Fruit fly (Drosophila melanogaster) whole organism, embryonic: ENCODE measurements around the gene tra.

Source experiments
- Atf3 ChIP-seq: fragments of 200-800 bp; sonication (Bioruptor generic); optimal IDR thresholded peaks from 3 replicates; lab custom pipeline; 2016; ENCODE audit warnings: missing biosample characterization, missing genetic modification characterization
- CG10543 ChIP-seq: fragments of 200-800 bp; sonication (Bioruptor generic); optimal IDR thresholded peaks from 3 replicates; lab custom pipeline; 2017; ENCODE audit warnings: missing biosample characterization, mild to moderate bottlenecking, missing genetic modification characterization, moderate library complexity
- CG11723 ChIP-seq: fragments of 200-800 bp; sonication (Bioruptor generic); optimal IDR thresholded peaks from 2 replicates; lab custom pipeline; 2017; ENCODE audit warnings: missing biosample characterization, mild to moderate bottlenecking, missing genetic modification characterization
- CG13287 ChIP-seq: fragments of 200-800 bp; sonication (Bioruptor generic); IDR thresholded peaks from 2 replicates; pipeline ENCODE4 v1.3.6; 2022; ENCODE audit warnings: missing biosample characterization, missing genetic modification characterization; ENCODE audit not compliant: partially characterized antibody
- CG13894 ChIP-seq: fragments of 200-800 bp; sonication (Bioruptor generic); optimal IDR thresholded peaks from 3 replicates; lab custom pipeline; 2018; ENCODE audit warnings: missing biosample characterization, mild to moderate bottlenecking, missing genetic modification characterization, moderate library complexity
- CG17612 ChIP-seq: fragments of 200-800 bp; sonication (Bioruptor generic); IDR thresholded peaks from 2 replicates; pipeline ENCODE4 v1.3.6; 2022; ENCODE audit warnings: missing biosample characterization, missing genetic modification characterization
- CG2129 ChIP-seq: fragments of 200-800 bp; sonication (Bioruptor generic); IDR thresholded peaks from 2 replicates; pipeline ENCODE4 v1.3.6; 2022; ENCODE audit warnings: missing biosample characterization, missing genetic modification characterization; ENCODE audit not compliant: partially characterized antibody
- CG3163 ChIP-seq: fragments of 200-800 bp; sonication (Bioruptor generic); optimal IDR thresholded peaks from 3 replicates; lab custom pipeline; 2016; ENCODE audit warnings: missing biosample characterization, missing genetic modification characterization
- CG34224 ChIP-seq: fragments of 200-800 bp; sonication (Bioruptor generic); IDR thresholded peaks from 3 replicates; pipeline ENCODE4 v1.3.6; 2022; ENCODE audit warnings: missing biosample characterization, missing genetic modification characterization; ENCODE audit not compliant: partially characterized antibody
- CG4360 ChIP-seq: fragments of 200-800 bp; sonication (Bioruptor generic); IDR thresholded peaks from 2 replicates; pipeline ENCODE4 v1.3.6; 2022; ENCODE audit warnings: missing biosample characterization, missing genetic modification characterization
- CG5953 ChIP-seq: fragments of 200-800 bp; sonication (Bioruptor generic); IDR thresholded peaks from 2 replicates; pipeline ENCODE4 v1.3.6; 2022; ENCODE audit warnings: missing biosample characterization, missing genetic modification characterization
- CG6683 ChIP-seq: fragments of 200-800 bp; sonication (Bioruptor generic); optimal IDR thresholded peaks from 2 replicates; lab custom pipeline; 2017; ENCODE audit warnings: missing biosample characterization, mild to moderate bottlenecking, missing genetic modification characterization, missing genetic modification reagents
- CG6791 ChIP-seq: fragments of 200-800 bp; sonication (Bioruptor generic); IDR thresholded peaks from 3 replicates; pipeline ENCODE4 v1.3.6; 2022; ENCODE audit warnings: missing biosample characterization, missing genetic modification characterization; ENCODE audit not compliant: partially characterized antibody
- CG7786 ChIP-seq: fragments of 200-800 bp; sonication (Bioruptor generic); optimal IDR thresholded peaks from 2 replicates; lab custom pipeline; 2016; ENCODE audit warnings: missing biosample characterization, missing genetic modification characterization
- CG9437 ChIP-seq: fragments of 200-800 bp; sonication (Bioruptor generic); optimal IDR thresholded peaks from 2 replicates; lab custom pipeline; 2018; ENCODE audit warnings: missing biosample characterization, mild to moderate bottlenecking, missing genetic modification characterization
- CHES-1-like ChIP-seq: fragments of 200-800 bp; sonication (Bioruptor generic); optimal IDR thresholded peaks from 2 replicates; lab custom pipeline; 2016; ENCODE audit warnings: missing biosample characterization, missing genetic modification characterization
- Dad ChIP-seq: fragments of 200-800 bp; sonication (Bioruptor generic); optimal IDR thresholded peaks from 3 replicates; lab custom pipeline; 2016; ENCODE audit warnings: missing biosample characterization, missing genetic modification characterization
- Ets97D ChIP-seq: fragments of 200-800 bp; sonication (Bioruptor generic); optimal IDR thresholded peaks from 3 replicates; lab custom pipeline; 2016; ENCODE audit warnings: missing biosample characterization, missing genetic modification characterization
- H15 ChIP-seq: fragments of 200-800 bp; sonication (Bioruptor generic); IDR thresholded peaks from 3 replicates; pipeline ENCODE4 v1.3.6; 2022; ENCODE audit warnings: missing biosample characterization, missing genetic modification characterization
- Hmx ChIP-seq: fragments of 200-800 bp; sonication (Bioruptor generic); optimal IDR thresholded peaks from 2 replicates; lab custom pipeline; 2016; ENCODE audit warnings: missing biosample characterization, missing genetic modification characterization
- Lpt ChIP-seq: fragments of >200 bp; optimal IDR thresholded peaks from 2 replicates; lab custom pipeline; 2018; ENCODE audit warnings: missing biosample characterization, missing genetic modification characterization
- MESR4 ChIP-seq: fragments of 200-800 bp; sonication (Bioruptor generic); optimal IDR thresholded peaks from 2 replicates; lab custom pipeline; 2018; ENCODE audit warnings: missing biosample characterization, mild to moderate bottlenecking, missing genetic modification characterization, moderate library complexity
- NC2α ChIP-seq: fragments of 200-800 bp; sonication (Bioruptor generic); optimal IDR thresholded peaks from 2 replicates; lab custom pipeline; 2016; ENCODE audit warnings: missing biosample characterization, missing genetic modification characterization
- Opbp ChIP-seq: fragments of 200-800 bp; sonication (Bioruptor generic); IDR thresholded peaks from 3 replicates; pipeline ENCODE4 v1.3.6; 2022; ENCODE audit warnings: missing biosample characterization, missing genetic modification characterization; ENCODE audit not compliant: partially characterized antibody
- Optix ChIP-seq: fragments of 200-800 bp; sonication (Bioruptor generic); IDR thresholded peaks from 3 replicates; pipeline ENCODE4 v1.3.6; 2022; ENCODE audit warnings: missing biosample characterization, missing genetic modification characterization
- Scr ChIP-seq: fragments of 200-800 bp; sonication (Bioruptor generic); IDR thresholded peaks from 2 replicates; pipeline ENCODE4 v1.3.6; 2022; ENCODE audit warnings: missing biosample characterization, missing genetic modification characterization; ENCODE audit not compliant: partially characterized antibody
- Xrp1 ChIP-seq: fragments of 200-800 bp; sonication (Bioruptor generic); IDR thresholded peaks from 2 replicates; pipeline ENCODE4 v1.3.6; 2022; ENCODE audit warnings: missing biosample characterization, missing genetic modification characterization
- ase ChIP-seq: fragments of 200-800 bp; sonication (Bioruptor generic); IDR thresholded peaks from 3 replicates; pipeline ENCODE4 v1.3.6; 2022; ENCODE audit warnings: missing biosample characterization, missing genetic modification characterization
- danr ChIP-seq: fragments of 200-800 bp; sonication (Bioruptor generic); IDR thresholded peaks from 2 replicates; pipeline ENCODE4 v1.3.6; 2022; ENCODE audit warnings: missing biosample characterization, missing genetic modification characterization
- dm ChIP-seq: fragments of 200-800 bp; sonication (Bioruptor generic); optimal IDR thresholded peaks from 3 replicates; lab custom pipeline; 2016; ENCODE audit warnings: missing biosample characterization, missing genetic modification characterization
- ems ChIP-seq: fragments of 200-800 bp; sonication (Bioruptor generic); optimal IDR thresholded peaks from 3 replicates; lab custom pipeline; 2016; ENCODE audit warnings: missing biosample characterization, missing genetic modification characterization
- ewg ChIP-seq: fragments of 200-800 bp; sonication (Bioruptor generic); optimal IDR thresholded peaks from 3 replicates; lab custom pipeline; 2017; ENCODE audit warnings: mild to moderate bottlenecking, missing biosample characterization, missing genetic modification reagents, missing genetic modification characterization
- gcm ChIP-seq: fragments of 200-800 bp; sonication (Bioruptor generic); optimal IDR thresholded peaks from 2 replicates; lab custom pipeline; 2019; ENCODE audit warnings: missing biosample characterization, mild to moderate bottlenecking, missing genetic modification characterization, moderate library complexity
- grau ChIP-seq: fragments of 200-800 bp; optimal IDR thresholded peaks from 3 replicates; lab custom pipeline; 2019; ENCODE audit warnings: missing biosample characterization, mild to moderate bottlenecking, missing genetic modification characterization, moderate library complexity
- hb ChIP-seq: fragments of 200-800 bp; sonication (Bioruptor generic); IDR thresholded peaks from 3 replicates; pipeline ENCODE4 v1.3.6; 2022; ENCODE audit warnings: missing biosample characterization, missing genetic modification characterization; ENCODE audit not compliant: partially characterized antibody
- jing ChIP-seq: fragments of 200-800 bp; sonication (Bioruptor generic); optimal IDR thresholded peaks from 2 replicates; lab custom pipeline; 2018; ENCODE audit warnings: missing biosample characterization, mild to moderate bottlenecking, missing genetic modification characterization
- kah ChIP-seq: fragments of 200-800 bp; sonication (Bioruptor generic); optimal IDR thresholded peaks from 2 replicates; lab custom pipeline; 2018; ENCODE audit warnings: missing biosample characterization, mild to moderate bottlenecking, missing genetic modification characterization
- klu ChIP-seq: fragments of 200-800 bp; sonication (Bioruptor generic); IDR thresholded peaks from 2 replicates; pipeline ENCODE4 v1.3.6; 2022; ENCODE audit warnings: missing biosample characterization, missing genetic modification characterization
- luna ChIP-seq: fragments of 200-800 bp; sonication (Bioruptor generic); optimal IDR thresholded peaks from 2 replicates; lab custom pipeline; 2016; ENCODE audit warnings: missing biosample characterization, missing genetic modification characterization
- mam ChIP-seq: fragments of 200-800 bp; sonication (Bioruptor generic); optimal IDR thresholded peaks from 3 replicates; lab custom pipeline; 2016; ENCODE audit warnings: missing biosample characterization, missing genetic modification characterization
- nmo ChIP-seq: fragments of 200-800 bp; sonication (Bioruptor generic); optimal IDR thresholded peaks from 2 replicates; lab custom pipeline; 2018; ENCODE audit warnings: missing biosample characterization, mild to moderate bottlenecking, missing genetic modification characterization, moderate library complexity
- onecut ChIP-seq: fragments of 200-800 bp; sonication (Bioruptor generic); IDR thresholded peaks from 2 replicates; pipeline ENCODE4 v1.3.6; 2022; ENCODE audit warnings: missing biosample characterization, missing genetic modification characterization
- pum ChIP-seq: fragments of 200-800 bp; sonication (Bioruptor generic); optimal IDR thresholded peaks from 2 replicates; lab custom pipeline; 2016; ENCODE audit warnings: missing biosample characterization, missing genetic modification characterization
- pzg ChIP-seq: fragments of 200-800 bp; sonication (Bioruptor generic); optimal IDR thresholded peaks from 3 replicates; lab custom pipeline; 2018; ENCODE audit warnings: missing biosample characterization, mild to moderate bottlenecking, missing genetic modification characterization, moderate library complexity
- ro ChIP-seq: fragments of 200-800 bp; sonication (Bioruptor generic); IDR thresholded peaks from 2 replicates; pipeline ENCODE4 v1.3.6; 2022; ENCODE audit warnings: missing biosample characterization, missing genetic modification characterization
- row ChIP-seq: fragments of 200-800 bp; sonication (Bioruptor generic); IDR thresholded peaks from 3 replicates; pipeline ENCODE4 v1.3.6; 2022; ENCODE audit warnings: missing biosample characterization, missing genetic modification characterization
- sim ChIP-seq: fragments of 200-800 bp; sonication (Bioruptor generic); IDR thresholded peaks from 2 replicates; pipeline ENCODE4 v1.3.6; 2022; ENCODE audit warnings: missing biosample characterization, missing genetic modification characterization
- twi ChIP-seq: fragments of 200-800 bp; optimal IDR thresholded peaks from 2 replicates; lab custom pipeline; 2019; ENCODE audit warnings: missing biosample characterization, mild to moderate bottlenecking, missing genetic modification characterization, moderate library complexity

Gene tra

dm6 chr3L:16590860-16591259, at the start of gene tra (continued):
- TF ChIP-seq pum (GFP tag; lab: Kevin White, UChicago) = no peak
- peak; percentile 36; the same call in 1 of the 3 replicates for TF ChIP-seq CG34224 (GFP tag; lab: Robert Waterston, UW)
- no peak for TF ChIP-seq CG9437 (GFP tag; lab: Kevin White, UChicago)
- 0 out of 3 replicates have a peak, but pooled peaks have one; percentile 11 for TF ChIP-seq row (GFP tag; lab: Robert Waterston, UW)
- no peak for TF ChIP-seq onecut
- TF ChIP-seq pzg (GFP tag; lab: Kevin White, UChicago) = peak; percentile 58
- no peak for TF ChIP-seq hb (GFP tag; lab: Robert Waterston, UW)
- TF ChIP-seq CG5953 (GFP tag; lab: Robert Waterston, UW) = no peak
- TF ChIP-seq dm = peak; percentile 17
- no peak for TF ChIP-seq H15 (GFP tag; lab: Robert Waterston, UW)
- no peak for TF ChIP-seq CG3163 (GFP tag; lab: Kevin White, UChicago)
- TF ChIP-seq CG7786 = no peak
- TF ChIP-seq twi = no peak
- peak; percentile 70 for TF ChIP-seq CG6791 (GFP tag; lab: Robert Waterston, UW)
- TF ChIP-seq CG6683 (GFP tag; lab: Kevin White, UChicago) = no peak
- TF ChIP-seq MESR4 (GFP tag; lab: Kevin White, UChicago) = peak; percentile 82
- no peak for TF ChIP-seq ewg (GFP tag; lab: Kevin White, UChicago)
- no peak for TF ChIP-seq NC2α (GFP tag; lab: Kevin White, UChicago)
- peak; percentile 83 for TF ChIP-seq Opbp (GFP tag; lab: Robert Waterston, UW)
- no peak for TF ChIP-seq CG4360
- no peak for TF ChIP-seq Dad (GFP tag; lab: Kevin White, UChicago)
- peak; percentile 74 for TF ChIP-seq CG13287 (GFP tag; lab: Robert Waterston, UW)
- TF ChIP-seq CG17612 = no peak
- no peak for TF ChIP-seq grau (tag; lab: Kevin White, UChicago)
- TF ChIP-seq jing (GFP tag; lab: Kevin White, UChicago) = no peak
- no peak for TF ChIP-seq klu (GFP tag; lab: Robert Waterston, UW)
- TF ChIP-seq gcm (GFP tag; lab: Kevin White, UChicago) = no peak
- TF ChIP-seq Scr (GFP tag; lab: Robert Waterston, UW) = peak; percentile 70
- TF ChIP-seq Xrp1 (GFP tag; lab: Robert Waterston, UW) = no peak
- no peak for TF ChIP-seq CG11723 (GFP tag; lab: Kevin White, UChicago)
- no peak for TF ChIP-seq ase (GFP tag; lab: Robert Waterston, UW)
- no peak for TF ChIP-seq CG13894 (tag; lab: Kevin White, UChicago)
- TF ChIP-seq ems (GFP tag; lab: Kevin White, UChicago) = no peak
- TF ChIP-seq CG2129 (GFP tag; lab: Robert Waterston, UW) = peak; percentile 28; the same call in 1 of the 2 replicates
- peak; percentile 12 for TF ChIP-seq nmo (GFP tag; lab: Kevin White, UChicago)
- TF ChIP-seq CG10543 = no peak
- TF ChIP-seq sim = no peak
- TF ChIP-seq mam = no peak
- TF ChIP-seq kah (GFP tag; lab: Kevin White, UChicago) = no peak
- no peak for TF ChIP-seq danr (GFP tag; lab: Robert Waterston, UW)
- no peak for TF ChIP-seq CHES-1-like (GFP tag; lab: Kevin White, UChicago)
- TF ChIP-seq Optix (GFP tag; lab: Robert Waterston, UW) = no peak
- no peak for TF ChIP-seq Hmx
- no peak for TF ChIP-seq ro
- no peak for TF ChIP-seq Atf3
- peak; percentile 33 for TF ChIP-seq Ets97D
- no peak for TF ChIP-seq luna
- TF ChIP-seq Lpt = no peak
